Fruit fly (Drosophila melanogaster): ENCODE measurements around the gene CG6244.

CG6244 gene

dm6 chr3L:15826985-15827635, 19.0 kb downstream of the CG6244 start (continued):
- TF ChIP-seq cato (GFP tag; optimal IDR thresholded peaks at IDR 0.05; ENCODE audit: borderline replicate concordance) (peak; percentile 40), Elba2 (GFP tag; optimal IDR thresholded peaks at IDR 0.05) (no peak), Rfx (GFP tag; IDR thresholded peaks at IDR 0.05) (peak; percentile 76), salm (tag; optimal IDR thresholded peaks at IDR 0.05) (peak; percentile 41), h (optimal IDR thresholded peaks at IDR 0.05) (no peak), Neu2 (GFP tag; optimal IDR thresholded peaks at IDR 0.05; ENCODE audit: borderline replicate concordance) (peak; percentile 73), CG11398 (GFP tag; optimal IDR thresholded peaks at IDR 0.05) (peak; percentile 29), CG2202 (tag; optimal IDR thresholded peaks at IDR 0.05) (no peak), tup (GFP tag; optimal IDR thresholded peaks at IDR 0.05) (no peak), repo (GFP tag; optimal IDR thresholded peaks at IDR 0.05) (peak; percentile 35), sd (tag; optimal IDR thresholded peaks at IDR 0.05) (no peak), CG30020 (tag; optimal IDR thresholded peaks at IDR 0.05) (no peak), az2 (GFP tag; optimal IDR thresholded peaks at IDR 0.05) (peak; percentile 68), Dip3 (GFP tag; optimal IDR thresholded peaks at IDR 0.05) (peak; percentile 34), BEAF-32 (GFP tag; optimal IDR thresholded peaks at IDR 0.05) (no peak), Trl (optimal IDR thresholded peaks at IDR 0.05) (no peak), Trl (GFP tag; optimal IDR thresholded peaks at IDR 0.05) (peak; percentile 51), cg (GFP tag; optimal IDR thresholded peaks at IDR 0.05) (peak; percentile 94), tx (GFP tag; optimal IDR thresholded peaks at IDR 0.05) (peak; percentile 49), CG9797 (GFP tag; optimal IDR thresholded peaks at IDR 0.05) (no peak), Scr (GFP tag; IDR thresholded peaks at IDR 0.05; ENCODE audit: partially characterized antibody) (peak; percentile 10; the same call in 1 of the 2 replicates), CG17328 (GFP tag; IDR thresholded peaks at IDR 0.05) (peak; percentile 28; the same call in 1 of the 2 replicates), grau (tag; optimal IDR thresholded peaks at IDR 0.05) (peak; percentile 88), sr (GFP tag; IDR thresholded peaks at IDR 0.05) (0 out of 3 replicates have a peak, but pooled peaks have one; percentile 39), Optix (GFP tag; IDR thresholded peaks at IDR 0.05) (no peak), CG2875 (GFP tag; optimal IDR thresholded peaks at IDR 0.05) (peak; percentile 61), sna (GFP tag; IDR thresholded peaks at IDR 0.05; ENCODE audit: partially characterized antibody) (no peak; the same call in 1 of the 2 replicates), fd102C (GFP tag; optimal IDR thresholded peaks at IDR 0.05) (no peak), CG6689 (GFP tag; IDR thresholded peaks at IDR 0.05) (peak; percentile 77), CG12071 (GFP tag; optimal IDR thresholded peaks at IDR 0.05) (peak; percentile 36), lilli (GFP tag; optimal IDR thresholded peaks at IDR 0.05) (peak; percentile 73), ap (GFP tag; IDR thresholded peaks at IDR 0.05) (no peak), ERR (GFP tag; optimal IDR thresholded peaks at IDR 0.05) (peak; percentile 64), CG32772 (GFP tag; IDR thresholded peaks at IDR 0.05) (0 out of 2 replicates have a peak, but pooled peaks have one; percentile 10), otp (GFP tag; IDR thresholded peaks at IDR 0.05) (no peak), CG4282 (GFP tag; optimal IDR thresholded peaks at IDR 0.05) (peak; percentile 54), grn (GFP tag; optimal IDR thresholded peaks at IDR 0.05) (no peak), vnd (GFP tag; IDR thresholded peaks at IDR 0.05; ENCODE audit: partially characterized antibody) (no peak; the same call in 2 of the 3 replicates), YL-1 (GFP tag; optimal IDR thresholded peaks at IDR 0.05) (peak; percentile 40), CG9817 (tag; optimal IDR thresholded peaks at IDR 0.05) (peak; percentile 78), Oli (tag; optimal IDR thresholded peaks at IDR 0.05) (peak; percentile 84), CG12155 (GFP tag; optimal IDR thresholded peaks at IDR 0.05) (peak; percentile 56), Xrp1 (GFP tag; IDR thresholded peaks at IDR 0.05) (peak; percentile 14; the same call in 1 of the 2 replicates), CG10979 (tag; optimal IDR thresholded peaks at IDR 0.05) (peak; percentile 66), lola (GFP tag; optimal IDR thresholded peaks at IDR 0.05) (peak in 1 of 3 experiments; percentile 66), dimm (GFP tag; IDR thresholded peaks at IDR 0.05) (no peak), ems (GFP tag; optimal IDR thresholded peaks at IDR 0.05) (peak; percentile 45), Lpt (GFP tag; optimal IDR thresholded peaks at IDR 0.05) (no peak), gem (tag; optimal IDR thresholded peaks at IDR 0.05) (peak; percentile 88), CG10462 (GFP tag; optimal IDR thresholded peaks at IDR 0.05) (no peak)

All from whole organism, embryonic.